Worm (Caenorhabditis elegans): Measurements from ENCODE around the gene tag-314.

The tag-314 gene

DNA sequence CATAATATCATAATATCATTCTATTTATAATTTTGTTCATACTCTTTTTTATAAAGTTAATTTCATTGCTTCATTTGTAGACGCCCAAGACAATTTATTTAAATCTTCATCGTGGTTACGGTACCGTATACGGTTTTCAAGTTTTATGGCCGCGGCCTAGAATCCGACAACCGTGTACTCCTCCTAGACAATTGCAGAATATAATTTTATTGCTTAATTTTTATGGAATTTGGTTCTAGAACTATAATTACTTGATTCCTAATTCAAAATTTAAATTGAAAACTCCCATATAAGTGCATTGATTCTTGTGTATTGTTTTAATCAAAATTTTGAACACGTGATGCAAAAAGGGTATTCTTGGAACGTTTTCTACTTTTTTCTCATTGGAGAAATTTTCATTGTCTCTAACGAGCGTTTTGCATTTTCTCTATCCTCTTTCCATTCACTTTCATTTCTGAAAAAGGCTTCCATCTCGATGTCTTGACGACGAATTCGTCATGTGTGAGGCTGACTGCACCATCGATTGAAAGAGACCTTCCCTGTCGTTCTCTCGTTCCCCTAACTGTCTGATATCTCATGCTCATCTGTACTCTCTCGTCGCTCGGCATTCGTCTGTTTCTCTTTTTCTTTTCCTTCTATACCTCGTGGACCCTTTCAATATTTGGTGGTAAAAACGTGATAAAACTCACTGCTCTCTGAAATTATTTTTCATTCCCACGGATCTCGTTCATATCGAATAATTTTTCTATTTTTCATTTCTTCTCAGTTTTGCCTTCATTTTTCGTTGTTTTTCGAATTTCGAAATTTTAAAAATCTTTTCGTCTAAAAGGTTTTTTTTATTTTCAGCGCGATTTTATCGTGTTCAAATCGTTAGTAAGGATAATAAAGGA is 12.9 kb upstream of the tag-314 start, which contains the start of gene pap-1:
Gene pap-1 (plus strand): TSS at position 840 of the 890 bp plus-strand sequence.
- TF ChIP-seq hmg-1.2 (GFP tag; IDR thresholded peaks at IDR 0.05) (peak; percentile 97), cebp-1 (GFP tag; IDR thresholded peaks at IDR 0.05) (no peak), cebp-1 (tag; optimal IDR thresholded peaks at IDR 0.05) (peak; percentile 41), nhr-179 (tag; optimal IDR thresholded peaks at IDR 0.05) (no peak), attf-5 (GFP tag; optimal IDR thresholded peaks at IDR 0.05) (peak; percentile 66), lin-54 (GFP tag; optimal IDR thresholded peaks at IDR 0.05) (no peak), unc-130 (GFP tag; optimal IDR thresholded peaks at IDR 0.05) (peak; percentile 22), die-1 (tag; optimal IDR thresholded peaks at IDR 0.05) (no peak), Y53F4B.3 (GFP tag; IDR thresholded peaks at IDR 0.05) (no peak), nhr-80 (tag; optimal IDR thresholded peaks at IDR 0.05) (no peak), dox-1 (GFP tag; IDR thresholded peaks at IDR 0.05) (0 out of 2 replicates have a peak, but pooled peaks have one; percentile 39), B0019.2 (GFP tag; conservative IDR thresholded peaks at IDR 0.05) (no peak)

- no peak for TF ChIP-seq F23B12.7 (tag; optimal IDR thresholded peaks at IDR 0.05; ENCODE audit: insufficient read depth)
Measured at ce11 chrV:10440723-10441122, 12.2 kb upstream of the tag-314 start, which contains the start of gene snf-10. Gene snf-10, minus strand, starts transcription at chrV:10440823.

- TF ChIP-seq lsl-1 (GFP tag; optimal IDR thresholded peaks at IDR 0.05): peak; percentile 81
- TF ChIP-seq pbrm-1 (GFP tag; IDR thresholded peaks at IDR 0.05): no peak
- peak; percentile 18; the same call in 1 of the 2 replicates for TF ChIP-seq F33H1.4 (GFP tag; IDR thresholded peaks at IDR 0.05)
- TF ChIP-seq K11D2.4 (GFP tag; IDR thresholded peaks at IDR 0.05): no peak
Measured at ce11 chrV:10436612-10437011, 8.1 kb upstream of the tag-314 start, which contains the start of gene set-22. Gene set-22, plus strand, starts transcription at chrV:10436912.

- TF ChIP-seq let-607 (tag; optimal IDR thresholded peaks at IDR 0.05) (peak in 1 of 2 experiments; percentile 35), dox-1 (GFP tag; IDR thresholded peaks at IDR 0.05) (no peak), nhr-80 (tag; optimal IDR thresholded peaks at IDR 0.05) (peak; percentile 44)
Measured at ce11 chrV:10435198-10435597, 6.7 kb upstream of the tag-314 start.

- TF ChIP-seq snpc-4 (GFP tag; optimal IDR thresholded peaks at IDR 0.05): no peak
- no peak for TF ChIP-seq snpc-4 (tag; optimal IDR thresholded peaks at IDR 0.05)
- TF ChIP-seq nhr-80 (tag; optimal IDR thresholded peaks at IDR 0.05): peak; percentile 47
Measured at ce11 chrV:10433721-10434120, 5.2 kb upstream of the tag-314 start, which contains the start of gene Y32F6A.4. Gene Y32F6A.4, minus strand, starts transcription at chrV:10434067.

DNA sequence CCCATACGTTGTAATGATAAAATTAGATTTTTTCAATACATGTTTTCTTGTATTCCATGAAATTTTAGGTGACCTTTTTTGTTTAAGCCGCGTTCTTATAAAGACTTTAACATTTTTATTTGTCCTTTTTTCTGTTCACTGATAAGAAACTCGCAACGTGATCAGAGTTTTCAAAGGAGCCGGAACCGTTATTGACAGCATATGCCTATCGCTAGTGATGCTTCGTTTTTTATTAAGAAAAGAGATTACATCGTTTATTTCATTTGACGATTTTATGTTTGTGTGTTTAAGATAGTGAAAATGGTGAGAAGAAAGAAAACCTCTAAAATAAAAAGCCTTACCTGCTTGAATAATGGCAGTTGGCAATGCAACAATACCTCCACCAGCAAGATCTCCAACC is 4.1 kb upstream of the tag-314 start:
- TF ChIP-seq nhr-80 (tag; optimal IDR thresholded peaks at IDR 0.05): peak; percentile 87
- peak; percentile 82 for TF ChIP-seq ets-4 (GFP tag; optimal IDR thresholded peaks at IDR 0.05)
- no peak for TF ChIP-seq nhr-27 (tag; optimal IDR thresholded peaks at IDR 0.05)
- no peak for TF ChIP-seq F37B4.10 (GFP tag; IDR thresholded peaks at IDR 0.05)
- TF ChIP-seq dox-1 (GFP tag; IDR thresholded peaks at IDR 0.05): peak; percentile 32; the same call in 1 of the 2 replicates
- no peak for TF ChIP-seq nhr-90 (tag; optimal IDR thresholded peaks at IDR 0.05)
- TF ChIP-seq B0261.1 (tag; optimal IDR thresholded peaks at IDR 0.05): no peak
- TF ChIP-seq madf-10 (tag; optimal IDR thresholded peaks at IDR 0.05): no peak

Measured in whole organism, young adult.